Fruit fly (Drosophila melanogaster) whole organism, prepupa: ENCODE results near the gene CG12112.

Source experiments
- Blimp-1 ChIP-seq: fragments of 200-800 bp; sonication (Bioruptor generic); optimal IDR thresholded peaks from 3 replicates; lab custom pipeline; 2017; ENCODE audit warnings: missing biosample characterization, missing genetic modification characterization, mild to moderate bottlenecking, moderate library complexity, missing genetic modification reagents
- CG10631 ChIP-seq: fragments of 200-800 bp; sonication (Bioruptor generic); optimal IDR thresholded peaks from 2 replicates; lab custom pipeline; 2016; ENCODE audit warnings: missing biosample characterization, missing genetic modification characterization
- CG10669 ChIP-seq: fragments of 200-800 bp; sonication (Bioruptor generic); optimal IDR thresholded peaks from 3 replicates; lab custom pipeline; 2018; ENCODE audit warnings: missing biosample characterization, mild to moderate bottlenecking, missing genetic modification characterization, moderate library complexity
- CG11294 ChIP-seq: fragments of 200-800 bp; sonication (Bioruptor generic); IDR thresholded peaks from 2 replicates; pipeline ENCODE4 v1.3.6; 2022; ENCODE audit warnings: missing biosample characterization, missing genetic modification characterization
- CG1621 ChIP-seq: fragments of 200-800 bp; sonication (Bioruptor generic); optimal IDR thresholded peaks from 3 replicates; lab custom pipeline; 2018; ENCODE audit warnings: missing biosample characterization, mild to moderate bottlenecking, missing genetic modification characterization
- CG16779 ChIP-seq: fragments of 200-800 bp; sonication (Bioruptor generic); optimal IDR thresholded peaks from 3 replicates; lab custom pipeline; 2017; ENCODE audit warnings: missing biosample characterization, mild to moderate bottlenecking, missing genetic modification characterization
- CG3032 ChIP-seq: fragments of 200-800 bp; optimal IDR thresholded peaks from 2 replicates; lab custom pipeline; 2019; ENCODE audit warnings: missing biosample characterization, mild to moderate bottlenecking, missing genetic modification characterization, moderate library complexity
- CG31627 ChIP-seq: fragments of 200-800 bp; sonication (Bioruptor generic); optimal IDR thresholded peaks from 3 replicates; lab custom pipeline; 2016; ENCODE audit warnings: missing biosample characterization, missing genetic modification characterization
- CG32006 ChIP-seq: fragments of 200-800 bp; sonication (Bioruptor generic); optimal IDR thresholded peaks from 3 replicates; lab custom pipeline; 2017; ENCODE audit warnings: missing biosample characterization, mild to moderate bottlenecking, missing genetic modification characterization
- CG34406 ChIP-seq: fragments of 200-800 bp; sonication (Bioruptor generic); optimal IDR thresholded peaks from 3 replicates; lab custom pipeline; 2016; ENCODE audit warnings: missing biosample characterization, missing genetic modification characterization
- CG3919 ChIP-seq: fragments of 200-800 bp; sonication (Bioruptor generic); optimal IDR thresholded peaks from 3 replicates; lab custom pipeline; 2016; ENCODE audit warnings: missing biosample characterization, missing genetic modification characterization
- CG4318 ChIP-seq: fragments of 200-800 bp; sonication (Bioruptor generic); optimal IDR thresholded peaks from 3 replicates; lab custom pipeline; 2017; ENCODE audit warnings: missing biosample characterization, mild to moderate bottlenecking, missing genetic modification characterization
- CG6163 ChIP-seq: fragments of 200-800 bp; sonication (Bioruptor generic); IDR thresholded peaks from 3 replicates; pipeline ENCODE4 v1.3.6; 2022; ENCODE audit warnings: missing biosample characterization, missing genetic modification characterization
- CG6276 ChIP-seq: fragments of 200-800 bp; sonication (Bioruptor generic); optimal IDR thresholded peaks from 2 replicates; lab custom pipeline; 2017; ENCODE audit warnings: missing biosample characterization, mild to moderate bottlenecking, missing genetic modification characterization
- CG6792 ChIP-seq: fragments of 200-800 bp; sonication (Bioruptor generic); optimal IDR thresholded peaks from 3 replicates; lab custom pipeline; 2016; ENCODE audit warnings: missing biosample characterization, missing genetic modification characterization
- CG6808 ChIP-seq: fragments of 200-800 bp; sonication (Bioruptor generic); optimal IDR thresholded peaks from 3 replicates; lab custom pipeline; 2017; ENCODE audit warnings: missing biosample characterization, missing genetic modification characterization, mild to moderate bottlenecking, moderate library complexity, missing genetic modification reagents
- CG6854 ChIP-seq: fragments of 200-800 bp; sonication (Bioruptor generic); optimal IDR thresholded peaks from 2 replicates; lab custom pipeline; 2017; ENCODE audit warnings: missing biosample characterization, mild to moderate bottlenecking, missing genetic modification characterization
- CG7368 ChIP-seq: fragments of 200-800 bp; sonication (Bioruptor generic); optimal IDR thresholded peaks from 3 replicates; lab custom pipeline; 2016; ENCODE audit warnings: missing biosample characterization, missing genetic modification characterization
- CG8119 ChIP-seq: fragments of 200-800 bp; sonication (Bioruptor generic); IDR thresholded peaks from 3 replicates; pipeline ENCODE4 v1.3.6; 2022; ENCODE audit warnings: missing biosample characterization, missing genetic modification characterization
- CG8319 ChIP-seq: fragments of 200-800 bp; sonication (Bioruptor generic); optimal IDR thresholded peaks from 3 replicates; lab custom pipeline; 2016; ENCODE audit warnings: missing biosample characterization, missing genetic modification characterization
- CG8632 ChIP-seq: fragments of 200-800 bp; sonication (Bioruptor generic); optimal IDR thresholded peaks from 3 replicates; lab custom pipeline; 2016; ENCODE audit warnings: missing biosample characterization, missing genetic modification characterization
- CG9139 ChIP-seq: fragments of 200-800 bp; sonication (Bioruptor generic); optimal IDR thresholded peaks from 3 replicates; lab custom pipeline; 2017; ENCODE audit warnings: missing biosample characterization, mild to moderate bottlenecking, missing genetic modification characterization
- Eip78C ChIP-seq: fragments of 200-800 bp; sonication (Bioruptor generic); peaks from one replicate; lab custom pipeline; 2016; ENCODE audit warnings: missing biosample characterization, missing genetic modification characterization
- Eip93F ChIP-seq: fragments of 200-800 bp; sonication (Bioruptor generic); optimal IDR thresholded peaks from 2 replicates; lab custom pipeline; 2016; ENCODE audit warnings: missing biosample characterization, mild to moderate bottlenecking, missing genetic modification characterization
- Ets21C ChIP-seq: fragments of 200-800 bp; sonication (Bioruptor generic); optimal IDR thresholded peaks from 3 replicates; lab custom pipeline; 2016; ENCODE audit warnings: missing biosample characterization, missing genetic modification characterization
- Ets96B ChIP-seq: fragments of 200-800 bp; optimal IDR thresholded peaks from 2 replicates; lab custom pipeline; 2019; ENCODE audit warnings: missing biosample characterization, mild to moderate bottlenecking, missing genetic modification characterization, moderate library complexity
- Hr38 ChIP-seq: sonication (Bioruptor generic); optimal IDR thresholded peaks from 2 replicates; lab custom pipeline; 2016; ENCODE audit warnings: missing biosample characterization, missing genetic modification characterization
- Hr39 ChIP-seq: fragments of 200-800 bp; sonication (Bioruptor generic); optimal IDR thresholded peaks from 2 replicates; lab custom pipeline; 2016; ENCODE audit warnings: missing biosample characterization, missing genetic modification characterization
- Hr4 ChIP-seq: fragments of 200-800 bp; sonication (Bioruptor generic); optimal IDR thresholded peaks from 3 replicates; lab custom pipeline; 2016; ENCODE audit warnings: missing biosample characterization, missing genetic modification characterization
- Lpt ChIP-seq: fragments of 200-800 bp; sonication (Bioruptor generic); optimal IDR thresholded peaks from 3 replicates; lab custom pipeline; 2016; ENCODE audit warnings: missing biosample characterization, missing genetic modification characterization
- OdsH ChIP-seq: fragments of 200-800 bp; sonication (Bioruptor generic); optimal IDR thresholded peaks from 3 replicates; lab custom pipeline; 2016; ENCODE audit warnings: missing biosample characterization, missing genetic modification characterization
- Smox ChIP-seq: fragments of 200-800 bp; sonication (Bioruptor generic); optimal IDR thresholded peaks from 3 replicates; lab custom pipeline; 2016; ENCODE audit warnings: missing biosample characterization, missing genetic modification characterization
- Sox102F ChIP-seq: fragments of 200-800 bp; sonication (Bioruptor generic); optimal IDR thresholded peaks from 2 replicates; lab custom pipeline; 2016; ENCODE audit warnings: missing biosample characterization, mild to moderate bottlenecking, missing genetic modification characterization
- Sox15 ChIP-seq: fragments of 200-800 bp; sonication (Bioruptor generic); optimal IDR thresholded peaks from 3 replicates; lab custom pipeline; 2016; ENCODE audit warnings: missing biosample characterization, missing genetic modification characterization
- achi ChIP-seq: fragments of 200-800 bp; sonication (Bioruptor generic); optimal IDR thresholded peaks from 3 replicates; lab custom pipeline; 2016; ENCODE audit warnings: missing biosample characterization, missing genetic modification characterization
- cyc ChIP-seq: fragments of 200-800 bp; sonication (Bioruptor generic); optimal IDR thresholded peaks from 3 replicates; lab custom pipeline; 2016; ENCODE audit warnings: missing biosample characterization, missing genetic modification characterization
- dac ChIP-seq: fragments of 200-800 bp; sonication (Bioruptor generic); optimal IDR thresholded peaks from 2 replicates; lab custom pipeline; 2017; ENCODE audit warnings: missing biosample characterization, mild to moderate bottlenecking, missing genetic modification characterization
- dsx ChIP-seq: fragments of 200-800 bp; optimal IDR thresholded peaks from 3 replicates; lab custom pipeline; 2019; ENCODE audit warnings: missing biosample characterization, mild to moderate bottlenecking, missing genetic modification characterization, moderate library complexity; ENCODE audit not compliant: poor library complexity, severe bottlenecking
- esn ChIP-seq: fragments of 200-800 bp; sonication (Bioruptor generic); optimal IDR thresholded peaks from 2 replicates; lab custom pipeline; 2016; ENCODE audit warnings: missing biosample characterization, mild to moderate bottlenecking, missing genetic modification characterization, moderate library complexity
- fd59A ChIP-seq: fragments of 200-800 bp; sonication (Bioruptor generic); optimal IDR thresholded peaks from 2 replicates; lab custom pipeline; 2017; ENCODE audit warnings: missing biosample characterization, mild to moderate bottlenecking, missing genetic modification characterization, missing genetic modification reagents
- fd85E ChIP-seq: fragments of 200-800 bp; sonication (Bioruptor generic); optimal IDR thresholded peaks from 3 replicates; lab custom pipeline; 2016; ENCODE audit warnings: missing biosample characterization, missing genetic modification characterization
- fkh ChIP-seq: fragments of 200-800 bp; sonication (Bioruptor generic); optimal IDR thresholded peaks from 3 replicates; lab custom pipeline; 2017; ENCODE audit warnings: missing biosample characterization, mild to moderate bottlenecking, missing genetic modification characterization, moderate library complexity
- lz ChIP-seq: fragments of 200-800 bp; sonication (Bioruptor generic); optimal IDR thresholded peaks from 3 replicates; lab custom pipeline; 2016; ENCODE audit warnings: missing biosample characterization, missing genetic modification characterization
- net ChIP-seq: fragments of 200-800 bp; sonication (Bioruptor generic); optimal IDR thresholded peaks from 3 replicates; lab custom pipeline; 2016; ENCODE audit warnings: missing biosample characterization, missing genetic modification characterization
- pdm3 ChIP-seq: fragments of 200-800 bp; sonication (Bioruptor generic); optimal IDR thresholded peaks from 3 replicates; lab custom pipeline; 2016; ENCODE audit warnings: missing biosample characterization, missing genetic modification characterization
- salr ChIP-seq, 2 experiments: fragments of 200-800 bp; sonication (Bioruptor generic); optimal IDR thresholded peaks; 3 replicates each; lab custom pipeline; 2016 to 2018; ENCODE audit warnings: missing biosample characterization in 2 of 2, missing genetic modification characterization in 2 of 2, mild to moderate bottlenecking in 1 of 2
- ss ChIP-seq, 2 experiments: fragments of 200-800 bp; sonication (Bioruptor generic); optimal IDR thresholded peaks; 2 replicates in 1 of 2; 3 replicates in 1 of 2; lab custom pipeline; 2017 to 2018; ENCODE audit warnings: mild to moderate bottlenecking in 2 of 2, missing biosample characterization in 2 of 2, missing genetic modification characterization in 2 of 2, moderate library complexity in 1 of 2
- svp ChIP-seq: fragments of 200-800 bp; sonication (Bioruptor generic); peaks from one replicate; lab custom pipeline; 2016; ENCODE audit warnings: missing biosample characterization, missing genetic modification characterization
- topi ChIP-seq: fragments of 200-800 bp; sonication (Bioruptor generic); optimal IDR thresholded peaks from 3 replicates; lab custom pipeline; 2016; ENCODE audit warnings: missing biosample characterization, missing genetic modification characterization
- vri ChIP-seq: fragments of 200-800 bp; sonication (Bioruptor generic); optimal IDR thresholded peaks from 3 replicates; lab custom pipeline; 2016; ENCODE audit warnings: missing biosample characterization, mild to moderate bottlenecking, missing genetic modification characterization

The CG12112 gene

dm6 chrX:8560087-8560999, at the start of gene CG12112, which contains the start of gene Trf4-1:
CG12112 (minus strand) TSS chrX:8560192.
Trf4-1 (plus strand) TSS chrX:8560322.
- TF ChIP-seq Blimp-1 (peak; percentile 15), vri (no peak), Smox (GFP tag; lab: Kevin White, UChicago) (peak; percentile 52), svp (GFP tag; lab: Kevin White, UChicago) (peak; percentile 68), CG6808 (no peak), OdsH (GFP tag; lab: Kevin White, UChicago) (peak; percentile 48), ss (GFP tag; optimal IDR thresholded peaks at IDR 0.05; lab: Kevin White, UChicago) (peak in 1 of 2 experiments; percentile 60), CG7368 (GFP tag; lab: Kevin White, UChicago) (no peak), CG6163 (peak; percentile 57), CG6854 (no peak), esn (GFP tag; lab: Kevin White, UChicago) (peak; percentile 55), CG10669 (GFP tag; lab: Kevin White, UChicago) (no peak), salr (GFP tag; optimal IDR thresholded peaks at IDR 0.05; lab: Kevin White, UChicago) (no peak), Eip78C (GFP tag; lab: Kevin White, UChicago) (peak; percentile 71), CG9139 (no peak), CG1621 (tag; lab: Kevin White, UChicago) (no peak), CG6792 (GFP tag; lab: Kevin White, UChicago) (no peak), fd85E (no peak), CG32006 (GFP tag; lab: Kevin White, UChicago) (no peak), CG8319 (GFP tag; lab: Kevin White, UChicago) (no peak), topi (GFP tag; lab: Kevin White, UChicago) (peak; percentile 27), Hr38 (GFP tag; lab: Kevin White, UChicago) (no peak), CG4318 (no peak), Hr39 (GFP tag; lab: Kevin White, UChicago) (peak; percentile 32), lz (GFP tag; lab: Kevin White, UChicago) (peak; percentile 59), CG6276 (GFP tag; lab: Kevin White, UChicago) (no peak), CG8632 (GFP tag; lab: Kevin White, UChicago) (no peak), achi (GFP tag; lab: Kevin White, UChicago) (peak; percentile 32), fkh (GFP tag; lab: Kevin White, UChicago) (no peak), Eip93F (GFP tag; lab: Kevin White, UChicago) (peak; percentile 3), CG16779 (no peak), dsx (no peak), Ets21C (GFP tag; lab: Kevin White, UChicago) (peak; percentile 27), Lpt (no peak), net (GFP tag; lab: Kevin White, UChicago) (no peak), Sox15 (GFP tag; lab: Kevin White, UChicago) (no peak), fd59A (GFP tag; lab: Kevin White, UChicago) (no peak), cyc (GFP tag; lab: Kevin White, UChicago) (peak; percentile 26), CG10631 (no peak), Sox102F (GFP tag; lab: Kevin White, UChicago) (peak; percentile 6), Ets96B (tag; lab: Kevin White, UChicago) (no peak), CG8119 (GFP tag; lab: Robert Waterston, UW) (no peak), CG11294 (GFP tag; lab: Robert Waterston, UW) (no peak), dac (GFP tag; lab: Kevin White, UChicago) (no peak), CG3032 (peak; percentile 2), CG3919 (peak; percentile 14), CG31627 (peak; percentile 55), Hr4 (GFP tag; lab: Kevin White, UChicago) (peak; percentile 34), pdm3 (peak; percentile 58), CG34406 (no peak)
